Fruit fly (Drosophila melanogaster) whole organism, pupa: ENCODE measurements around the gene Octbeta2R.

Experiments used
- CG10348 ChIP-seq: fragments of 200-800 bp; sonication (Bioruptor generic); IDR thresholded peaks from 2 replicates; pipeline ENCODE4 v1.3.6; 2022; ENCODE audit warnings: missing biosample characterization, missing genetic modification characterization
- CG12605 ChIP-seq: fragments of 200-800 bp; sonication (Bioruptor generic); IDR thresholded peaks from 2 replicates; pipeline ENCODE4 v1.3.6; 2022; ENCODE audit warnings: missing biosample characterization, missing genetic modification characterization
- CG13204 ChIP-seq: fragments of 200-800 bp; sonication (Bioruptor generic); optimal IDR thresholded peaks from 2 replicates; lab custom pipeline; 2018; ENCODE audit warnings: missing biosample characterization, mild to moderate bottlenecking, missing genetic modification characterization, moderate library complexity
- CG14655 ChIP-seq: fragments of 200-800 bp; sonication (Bioruptor generic); optimal IDR thresholded peaks from 3 replicates; lab custom pipeline; 2017; ENCODE audit warnings: mild to moderate bottlenecking, missing biosample characterization, missing genetic modification reagents, missing genetic modification characterization
- CG15710 ChIP-seq: fragments of 200-800 bp; sonication (Bioruptor generic); optimal IDR thresholded peaks from 2 replicates; lab custom pipeline; 2018; ENCODE audit warnings: missing biosample characterization, mild to moderate bottlenecking, missing genetic modification characterization, moderate library complexity
- CG17806 ChIP-seq: fragments of 200-800 bp; sonication (Bioruptor generic); optimal IDR thresholded peaks from 2 replicates; lab custom pipeline; 2018; ENCODE audit warnings: missing biosample characterization, mild to moderate bottlenecking, missing genetic modification characterization, moderate library complexity
- CG32121 ChIP-seq: fragments of 200-800 bp; sonication (Bioruptor generic); IDR thresholded peaks from 2 replicates; pipeline ENCODE4 v1.3.6; 2022; ENCODE audit warnings: missing biosample characterization, missing genetic modification characterization
- CG34367 ChIP-seq: fragments of 200-800 bp; sonication (Bioruptor generic); optimal IDR thresholded peaks from 2 replicates; lab custom pipeline; 2018; ENCODE audit warnings: missing biosample characterization, mild to moderate bottlenecking, missing genetic modification characterization
- CG4496 ChIP-seq: fragments of 200-800 bp; sonication (Bioruptor generic); IDR thresholded peaks from 3 replicates; pipeline ENCODE4 v1.3.6; 2022; ENCODE audit warnings: missing biosample characterization, missing genetic modification characterization
- CG8159 ChIP-seq: fragments of 200-800 bp; sonication (Bioruptor generic); optimal IDR thresholded peaks from 3 replicates; lab custom pipeline; 2018; ENCODE audit warnings: missing biosample characterization, mild to moderate bottlenecking, missing genetic modification characterization, moderate library complexity
- CG8301 ChIP-seq: fragments of 200-800 bp; sonication (Bioruptor generic); optimal IDR thresholded peaks from 2 replicates; lab custom pipeline; 2018; ENCODE audit warnings: missing biosample characterization, mild to moderate bottlenecking, missing genetic modification characterization
- CG9948 ChIP-seq: fragments of 200-800 bp; sonication (Bioruptor generic); optimal IDR thresholded peaks from 2 replicates; lab custom pipeline; 2018; ENCODE audit warnings: missing biosample characterization, mild to moderate bottlenecking, missing genetic modification characterization, moderate library complexity
- D1 ChIP-seq: fragments of 200-800 bp; sonication (Bioruptor generic); optimal IDR thresholded peaks from 2 replicates; lab custom pipeline; 2018; ENCODE audit warnings: missing biosample characterization, mild to moderate bottlenecking, missing genetic modification characterization, moderate library complexity
- EcR ChIP-seq: fragments of 200-800 bp; sonication (Bioruptor generic); optimal IDR thresholded peaks from 3 replicates; lab custom pipeline; 2019; ENCODE audit warnings: missing biosample characterization, missing genetic modification characterization, mild to moderate bottlenecking, moderate library complexity, missing genetic modification reagents
- Ets98B ChIP-seq: fragments of 200-800 bp; sonication (Bioruptor generic); IDR thresholded peaks from 2 replicates; pipeline ENCODE4 v1.3.6; 2022; ENCODE audit warnings: missing biosample characterization, missing genetic modification characterization
- Pif1A ChIP-seq: fragments of 200-800 bp; sonication (Bioruptor generic); optimal IDR thresholded peaks from 3 replicates; lab custom pipeline; 2016; ENCODE audit warnings: missing biosample characterization, missing genetic modification characterization
- Pif1B ChIP-seq: fragments of 200-800 bp; sonication (Bioruptor generic); optimal IDR thresholded peaks from 3 replicates; lab custom pipeline; 2016; ENCODE audit warnings: missing biosample characterization, missing genetic modification characterization
- Snoo ChIP-seq: fragments of 200-800 bp; sonication (Bioruptor generic); optimal IDR thresholded peaks from 3 replicates; lab custom pipeline; 2017; ENCODE audit warnings: missing biosample characterization, mild to moderate bottlenecking, missing genetic modification characterization, inconsistent platforms
- fd96Ca ChIP-seq: fragments of 200-800 bp; sonication (Bioruptor generic); IDR thresholded peaks from 3 replicates; pipeline ENCODE4 v1.3.6; 2022; ENCODE audit warnings: missing biosample characterization, missing genetic modification characterization
- gl ChIP-seq: fragments of 200-800 bp; sonication (Bioruptor generic); optimal IDR thresholded peaks from 2 replicates; lab custom pipeline; 2018; ENCODE audit warnings: missing biosample characterization, mild to moderate bottlenecking, missing genetic modification characterization
- rn ChIP-seq: fragments of 200-800 bp; sonication (Bioruptor generic); IDR thresholded peaks from 2 replicates; pipeline ENCODE4 v1.3.6; 2022; ENCODE audit warnings: missing biosample characterization, missing genetic modification characterization

The Octbeta2R gene

DNA sequence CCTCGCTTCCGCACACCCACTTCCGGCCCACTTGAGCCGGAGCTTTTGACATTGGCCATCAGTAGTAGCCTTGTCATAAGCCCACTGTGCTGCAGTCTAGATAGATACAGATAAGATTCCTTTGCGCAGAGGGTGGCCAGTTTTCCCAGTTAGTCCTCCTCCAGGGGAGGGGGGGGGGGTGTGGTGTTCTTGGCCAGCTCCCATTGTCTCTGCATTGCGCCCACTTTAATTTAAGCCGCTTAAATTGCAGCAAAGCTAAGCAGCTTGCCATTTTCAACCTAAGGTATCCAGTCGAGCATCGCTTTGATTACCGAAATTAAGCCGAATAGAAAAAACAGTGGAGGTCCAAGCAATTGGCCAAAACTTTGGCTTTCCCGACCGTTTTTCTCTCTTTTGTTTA lies 27.3 kb upstream of the Octbeta2R start:
- TF ChIP-seq CG32121 (GFP tag; lab: Robert Waterston, UW) (no peak), EcR (GFP tag; lab: Kevin White, UChicago) (no peak), CG4496 (no peak), Pif1A (GFP tag; lab: Kevin White, UChicago) (no peak), CG14655 (GFP tag; lab: Kevin White, UChicago) (no peak), Ets98B (no peak), gl (tag; lab: Kevin White, UChicago) (no peak), D1 (tag; lab: Kevin White, UChicago) (no peak), Pif1B (no peak), CG12605 (GFP tag; lab: Robert Waterston, UW) (no peak), CG13204 (GFP tag; lab: Kevin White, UChicago) (no peak), CG8301 (tag; lab: Kevin White, UChicago) (no peak), CG9948 (tag; lab: Kevin White, UChicago) (no peak), fd96Ca (no peak)

DNA sequence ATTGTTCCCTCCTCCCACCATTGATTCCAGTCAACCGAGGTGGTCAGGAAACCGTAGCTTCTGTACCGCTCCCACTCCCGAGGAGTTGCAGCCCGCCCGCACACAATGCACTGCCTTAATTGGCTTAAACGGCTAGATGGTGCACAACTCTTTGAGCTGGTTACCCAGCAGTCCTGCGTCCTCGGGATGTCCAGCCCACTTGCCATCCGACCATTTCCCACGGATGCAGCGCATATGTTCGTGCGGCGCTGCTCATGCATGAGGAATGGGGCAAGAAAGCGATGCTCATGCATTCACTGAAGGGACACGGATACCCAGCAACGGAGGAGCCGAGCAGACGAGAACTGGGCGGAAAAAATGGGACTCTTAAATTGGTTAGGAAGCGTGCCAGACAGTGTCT lies 20.0 kb upstream of the Octbeta2R start:
- TF ChIP-seq CG13204 (GFP tag; lab: Kevin White, UChicago) (no peak), CG12605 (GFP tag; lab: Robert Waterston, UW) (no peak), fd96Ca (no peak), CG9948 (tag; lab: Kevin White, UChicago) (no peak), CG32121 (GFP tag; lab: Robert Waterston, UW) (no peak), CG15710 (no peak), EcR (GFP tag; lab: Kevin White, UChicago) (no peak), gl (tag; lab: Kevin White, UChicago) (no peak), Ets98B (no peak), Pif1B (no peak), CG10348 (GFP tag; lab: Robert Waterston, UW) (no peak)

DNA sequence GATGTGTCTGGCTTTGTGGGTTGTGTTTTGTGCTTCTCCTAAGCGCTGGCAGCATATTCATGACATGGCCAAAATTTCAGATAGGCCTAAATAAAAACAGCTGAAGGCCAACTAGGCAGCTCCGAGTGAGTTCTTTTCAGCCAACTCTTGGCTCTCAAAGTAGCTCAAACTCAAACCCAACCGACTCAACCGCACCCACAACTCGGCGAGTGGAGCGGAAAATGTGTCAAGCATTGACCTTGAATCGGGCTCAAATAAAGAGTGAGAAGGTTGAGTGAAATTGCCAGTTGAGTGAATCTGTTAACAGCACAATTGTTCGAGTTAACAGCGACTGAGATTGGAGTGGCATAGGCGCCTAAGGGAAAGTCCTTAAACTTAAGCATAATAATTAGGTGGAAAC lies 16.4 kb upstream of the Octbeta2R start:
- no peak for TF ChIP-seq gl (tag; lab: Kevin White, UChicago)
- no peak for TF ChIP-seq CG17806 (tag; lab: Kevin White, UChicago)
- TF ChIP-seq CG4496, result no peak
- TF ChIP-seq CG34367 (tag; lab: Kevin White, UChicago), result no peak
- no peak for TF ChIP-seq CG15710
- TF ChIP-seq CG9948 (tag; lab: Kevin White, UChicago), result no peak
- no peak for TF ChIP-seq rn
- no peak for TF ChIP-seq CG10348 (GFP tag; lab: Robert Waterston, UW)
- TF ChIP-seq CG14655 (GFP tag; lab: Kevin White, UChicago), result no peak
- no peak for TF ChIP-seq CG8301 (tag; lab: Kevin White, UChicago)
- no peak for TF ChIP-seq Snoo (tag; lab: Kevin White, UChicago)
- TF ChIP-seq CG12605 (GFP tag; lab: Robert Waterston, UW), result no peak
- TF ChIP-seq CG13204 (GFP tag; lab: Kevin White, UChicago), result no peak
- no peak for TF ChIP-seq Pif1B
- TF ChIP-seq fd96Ca, result no peak
- TF ChIP-seq CG8159 (tag; lab: Kevin White, UChicago), result no peak
- TF ChIP-seq Ets98B, result no peak
- no peak for TF ChIP-seq Pif1A (GFP tag; lab: Kevin White, UChicago)
- TF ChIP-seq CG32121 (GFP tag; lab: Robert Waterston, UW), result no peak
- no peak for TF ChIP-seq EcR (GFP tag; lab: Kevin White, UChicago)

DNA sequence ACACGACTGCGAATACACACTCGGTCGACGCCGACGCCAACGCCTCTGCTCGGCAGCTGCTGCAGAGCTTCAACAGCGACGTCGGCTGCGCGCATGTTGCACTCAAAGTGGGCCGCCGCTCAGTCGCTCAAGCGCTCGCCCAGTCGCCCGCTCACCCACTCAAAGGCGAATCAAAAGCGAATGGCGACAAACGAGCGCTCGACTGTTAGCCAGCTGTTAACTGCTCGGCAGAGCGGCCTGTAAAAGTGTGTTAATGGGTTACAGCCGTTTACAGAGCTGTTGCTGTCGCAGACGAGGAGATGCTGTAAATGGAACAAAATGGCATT lies 328 bp upstream of the Octbeta2R start:
- no peak for TF ChIP-seq D1 (tag; lab: Kevin White, UChicago)
- TF ChIP-seq gl (tag; lab: Kevin White, UChicago), result no peak
- TF ChIP-seq CG8301 (tag; lab: Kevin White, UChicago), result no peak
- TF ChIP-seq fd96Ca, result no peak
- TF ChIP-seq Pif1B, result no peak
- no peak for TF ChIP-seq EcR (GFP tag; lab: Kevin White, UChicago)
- TF ChIP-seq CG17806 (tag; lab: Kevin White, UChicago), result no peak
- no peak for TF ChIP-seq CG15710
- TF ChIP-seq CG4496, result no peak
- no peak for TF ChIP-seq Ets98B
- no peak for TF ChIP-seq CG8159 (tag; lab: Kevin White, UChicago)
- TF ChIP-seq CG9948 (tag; lab: Kevin White, UChicago), result no peak
- no peak for TF ChIP-seq CG34367 (tag; lab: Kevin White, UChicago)
- TF ChIP-seq CG32121 (GFP tag; lab: Robert Waterston, UW), result no peak
- TF ChIP-seq rn, result no peak
- TF ChIP-seq Pif1A (GFP tag; lab: Kevin White, UChicago), result no peak
- TF ChIP-seq CG13204 (GFP tag; lab: Kevin White, UChicago), result no peak
- TF ChIP-seq Snoo (tag; lab: Kevin White, UChicago), result no peak

DNA sequence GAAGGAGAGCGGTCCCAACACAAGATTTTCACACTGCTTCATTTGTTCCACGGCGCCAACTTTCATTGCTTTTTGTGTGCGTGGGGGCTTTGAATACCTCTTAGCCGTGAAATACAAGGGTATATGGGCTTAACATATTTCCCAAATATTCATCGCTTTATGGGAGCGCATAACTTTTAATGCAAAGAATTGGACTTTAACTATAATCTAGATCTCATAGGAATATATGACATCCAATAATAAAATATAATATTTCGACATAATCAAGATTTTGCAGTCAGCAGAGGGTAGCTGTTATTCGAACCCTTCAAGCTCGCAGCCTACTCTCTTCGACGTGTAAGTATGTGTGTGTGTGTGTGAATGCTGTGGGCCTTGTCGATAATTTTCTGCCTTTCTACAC lies 3.9 kb downstream of the Octbeta2R start:
- TF ChIP-seq CG12605 (GFP tag; lab: Robert Waterston, UW) (no peak), CG9948 (tag; lab: Kevin White, UChicago) (no peak), CG17806 (tag; lab: Kevin White, UChicago) (no peak), rn (no peak)

DNA sequence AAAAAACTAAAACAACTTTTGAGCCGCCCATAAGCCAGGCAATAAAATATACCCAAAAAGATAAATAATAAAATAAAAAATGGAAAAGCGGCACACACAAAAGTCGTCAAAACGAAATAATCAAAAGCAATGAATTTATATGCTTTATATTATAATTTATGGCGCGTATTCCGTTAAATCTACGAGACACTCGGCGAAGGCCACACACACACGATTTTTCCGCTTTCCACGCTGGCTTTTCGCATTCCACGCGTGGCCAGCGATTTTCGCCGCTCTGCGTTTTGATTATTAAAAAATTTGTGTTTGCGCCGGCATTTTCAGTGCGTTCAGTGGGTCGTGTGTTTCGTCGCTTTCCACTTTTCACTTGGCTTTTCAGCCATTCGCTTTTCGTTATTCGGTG lies 26.8 kb downstream of the Octbeta2R start:
- TF ChIP-seq EcR (GFP tag; lab: Kevin White, UChicago), result no peak
- no peak for TF ChIP-seq rn
- TF ChIP-seq CG15710, result no peak
- no peak for TF ChIP-seq CG32121 (GFP tag; lab: Robert Waterston, UW)
- no peak for TF ChIP-seq CG8159 (tag; lab: Kevin White, UChicago)
- no peak for TF ChIP-seq Ets98B
- no peak for TF ChIP-seq Pif1B
- TF ChIP-seq CG9948 (tag; lab: Kevin White, UChicago), result no peak
- no peak for TF ChIP-seq CG13204 (GFP tag; lab: Kevin White, UChicago)
- TF ChIP-seq CG34367 (tag; lab: Kevin White, UChicago), result no peak
- TF ChIP-seq fd96Ca, result no peak
- TF ChIP-seq CG4496, result no peak
- TF ChIP-seq CG10348 (GFP tag; lab: Robert Waterston, UW), result no peak
- TF ChIP-seq gl (tag; lab: Kevin White, UChicago), result no peak
- no peak for TF ChIP-seq D1 (tag; lab: Kevin White, UChicago)
- TF ChIP-seq Snoo (tag; lab: Kevin White, UChicago), result no peak
- TF ChIP-seq CG12605 (GFP tag; lab: Robert Waterston, UW), result no peak
